Fruit fly (Drosophila melanogaster): ENCODE results near the gene CG3437.

CG3437 gene

dm6 chr3L:9455819-9456388 lies 1.6 kb downstream of the CG3437 start, which contains the start of the genes phol and CG3552 (continued):
- TF ChIP-seq gem (tag; optimal IDR thresholded peaks at IDR 0.05) (peak; percentile 33), B-H1 (GFP tag; IDR thresholded peaks at IDR 0.05) (no peak), nom (GFP tag; optimal IDR thresholded peaks at IDR 0.05) (no peak), Pdp1 (GFP tag; optimal IDR thresholded peaks at IDR 0.05) (peak in 1 of 2 experiments; percentile 31), TFAM (GFP tag; optimal IDR thresholded peaks at IDR 0.05) (no peak), tin (GFP tag; optimal IDR thresholded peaks at IDR 0.05) (no peak), GATAe (GFP tag; conservative IDR thresholded peaks at IDR 0.05) (no peak), CG1603 (tag; optimal IDR thresholded peaks at IDR 0.05) (peak; percentile 73), CG2875 (GFP tag; optimal IDR thresholded peaks at IDR 0.05) (no peak), CG16815 (GFP tag; optimal IDR thresholded peaks at IDR 0.05) (no peak), CG2678 (tag; optimal IDR thresholded peaks at IDR 0.05) (peak; percentile 2), Kr (GFP tag; optimal IDR thresholded peaks at IDR 0.05) (no peak), CG14965 (GFP tag; optimal IDR thresholded peaks at IDR 0.05; ENCODE audit: borderline replicate concordance) (no peak), CG8924 (tag; optimal IDR thresholded peaks at IDR 0.05) (peak; percentile 51), CG9727 (GFP tag; optimal IDR thresholded peaks at IDR 0.05) (peak; percentile 33), crol (GFP tag; IDR thresholded peaks at IDR 0.05) (peak; percentile 25; the same call in 1 of the 2 replicates), ATbp (GFP tag; optimal IDR thresholded peaks at IDR 0.05) (no peak), Dek (tag; optimal IDR thresholded peaks at IDR 0.05) (no peak), CG8765 (GFP tag; IDR thresholded peaks at IDR 0.05) (no peak), sr (GFP tag; IDR thresholded peaks at IDR 0.05) (no peak), CG10431 (GFP tag; optimal IDR thresholded peaks at IDR 0.05) (no peak), tap (tag; optimal IDR thresholded peaks at IDR 0.05) (no peak), ewg (GFP tag; optimal IDR thresholded peaks at IDR 0.05) (peak; percentile 66), CG16779 (GFP tag; IDR thresholded peaks at IDR 0.05) (no peak), kay (GFP tag; optimal IDR thresholded peaks at IDR 0.05) (no peak), Tbp (GFP tag; optimal IDR thresholded peaks at IDR 0.05) (no peak), cato (GFP tag; optimal IDR thresholded peaks at IDR 0.05; ENCODE audit: borderline replicate concordance) (no peak), CG4854 (GFP tag; optimal IDR thresholded peaks at IDR 0.05) (no peak), ftz-f1 (GFP tag; optimal IDR thresholded peaks at IDR 0.05) (no peak), Lpt (GFP tag; optimal IDR thresholded peaks at IDR 0.05) (no peak), mld (GFP tag; IDR thresholded peaks at IDR 0.05; ENCODE audit: partially characterized antibody) (no peak), toy (GFP tag; IDR thresholded peaks at IDR 0.05) (no peak), CG6654 (GFP tag; optimal IDR thresholded peaks at IDR 0.05) (no peak), lola (GFP tag; optimal IDR thresholded peaks at IDR 0.05) (no peak), CG6689 (GFP tag; IDR thresholded peaks at IDR 0.05) (no peak), CG7357 (GFP tag; IDR thresholded peaks at IDR 0.05) (no peak), NK7.1 (GFP tag; optimal IDR thresholded peaks at IDR 0.05) (no peak), knrl (GFP tag; IDR thresholded peaks at IDR 0.05; ENCODE audit: partially characterized antibody) (0 out of 3 replicates have a peak, but pooled peaks have one; percentile 37), CG9817 (tag; optimal IDR thresholded peaks at IDR 0.05) (no peak), CG13123 (GFP tag; optimal IDR thresholded peaks at IDR 0.05) (no peak), BtbVII (GFP tag; optimal IDR thresholded peaks at IDR 0.05) (no peak), CG9876 (GFP tag; optimal IDR thresholded peaks at IDR 0.05) (no peak), pzg (GFP tag; optimal IDR thresholded peaks at IDR 0.05) (peak; percentile 57), ro (GFP tag; IDR thresholded peaks at IDR 0.05) (no peak), mam (GFP tag; optimal IDR thresholded peaks at IDR 0.05) (peak; percentile 13), HLH54F (GFP tag; optimal IDR thresholded peaks at IDR 0.05) (no peak), al (GFP tag; IDR thresholded peaks at IDR 0.05) (no peak), sug (tag; optimal IDR thresholded peaks at IDR 0.05) (peak; percentile 29), CG34422 (GFP tag; IDR thresholded peaks at IDR 0.05) (peak; percentile 81), CG34224 (GFP tag; IDR thresholded peaks at IDR 0.05; ENCODE audit: partially characterized antibody) (0 out of 3 replicates have a peak, but pooled peaks have one; percentile 41)
